Worm (Caenorhabditis elegans) whole organism, L4/young adult: ENCODE measurements around the gene ced-4.

Experiments used
- W03F9.2 ChIP-seq: fragments of 150-350 bp; optimal IDR thresholded peaks from 2 replicates; lab custom pipeline; 2014; ENCODE audit warnings: missing biosample characterization, missing genetic modification characterization
- dao-5 ChIP-seq: sonication (generic microtip); optimal IDR thresholded peaks from 2 replicates; lab custom pipeline; 2016; ENCODE audit warnings: missing genotype, missing genetic modification characterization, moderate library complexity, missing compliant biosample characterization
- him-1 ChIP-seq: sonication (generic microtip); optimal IDR thresholded peaks from 2 replicates; lab custom pipeline; 2016; ENCODE audit warnings: missing genotype, missing genetic modification reagents, missing genetic modification characterization, missing compliant biosample characterization

ce11 chrIII:4890997-4891396 lies 38.9 kb downstream of the ced-4 start, which contains the start of gene F26F4.5:
- TF ChIP-seq him-1 (tag; lab: Kevin White, UChicago) (no peak), dao-5 (tag; lab: Kevin White, UChicago) (no peak), W03F9.2 (no peak)
